Fruit fly (Drosophila melanogaster): ENCODE data around the gene Pdp.

DNA sequence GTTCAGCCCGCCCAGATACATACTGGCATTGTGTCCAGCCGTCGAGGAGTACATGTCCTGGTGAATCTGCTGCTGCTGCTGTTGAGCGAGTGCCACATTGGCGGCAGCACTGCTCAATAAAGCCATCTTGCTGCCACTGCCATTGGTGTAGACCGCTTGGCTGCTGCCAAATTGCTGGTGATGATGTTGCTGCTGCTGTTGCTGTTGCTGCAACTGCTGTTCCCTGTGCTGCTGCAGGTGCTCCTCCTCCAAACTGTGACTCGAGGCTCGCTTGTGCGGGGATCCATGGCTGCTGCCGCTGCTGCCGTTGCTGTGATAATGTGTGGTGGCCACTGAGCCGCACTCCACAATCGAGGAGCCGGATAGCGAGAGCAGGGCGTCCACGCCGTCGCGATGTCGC is 48.4 kb downstream of the Pdp start:
- TF ChIP-seq EcR (GFP tag; optimal IDR thresholded peaks at IDR 0.05) (no peak), Pif1B (GFP tag; optimal IDR thresholded peaks at IDR 0.05) (no peak), CG15710 (tag; optimal IDR thresholded peaks at IDR 0.05) (no peak), CG14655 (GFP tag; optimal IDR thresholded peaks at IDR 0.05) (no peak), CG13204 (GFP tag; optimal IDR thresholded peaks at IDR 0.05) (no peak), rn (GFP tag; IDR thresholded peaks at IDR 0.05) (no peak), CG10348 (GFP tag; IDR thresholded peaks at IDR 0.05) (no peak), CG8159 (tag; optimal IDR thresholded peaks at IDR 0.05) (no peak), CG32121 (GFP tag; IDR thresholded peaks at IDR 0.05) (no peak), CG8301 (tag; optimal IDR thresholded peaks at IDR 0.05) (no peak), Snoo (tag; optimal IDR thresholded peaks at IDR 0.05) (no peak)

Measured in whole organism, pupa.